Worm (Caenorhabditis elegans): Measurements from ENCODE around the gene T08A11.1.

DNA sequence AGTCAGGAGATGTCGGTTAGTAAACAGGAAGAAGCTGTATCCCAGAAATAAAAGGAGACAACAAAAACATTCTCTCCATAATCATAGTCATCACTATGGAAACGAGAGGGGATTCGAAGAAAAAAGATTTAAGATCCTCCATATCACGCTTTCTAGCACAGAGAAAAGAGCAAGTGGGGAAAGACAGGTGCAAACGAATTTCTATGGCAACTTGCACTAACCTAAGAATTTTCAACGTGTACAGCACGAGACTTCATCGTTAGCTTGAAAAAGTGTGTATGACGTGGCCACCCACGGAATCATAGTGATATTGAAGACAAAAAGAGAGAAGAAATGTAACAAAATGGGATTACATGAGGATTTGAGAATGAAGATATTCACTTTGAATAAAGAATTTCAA is 42.1 kb downstream of the T08A11.1 start:
- no peak for TF ChIP-seq nfya-1 (tag; optimal IDR thresholded peaks at IDR 0.05; ENCODE audit: insufficient read depth)
- no peak for TF ChIP-seq nhr-25 (tag; optimal IDR thresholded peaks at IDR 0.05)
- no peak for TF ChIP-seq nhr-11 (tag; optimal IDR thresholded peaks at IDR 0.05)
- TF ChIP-seq nhr-67 (tag; optimal IDR thresholded peaks at IDR 0.05): no peak
- no peak for TF ChIP-seq pqm-1 (tag; optimal IDR thresholded peaks at IDR 0.05)
- no peak for TF ChIP-seq tbx-2 (tag; optimal IDR thresholded peaks at IDR 0.05)
- TF ChIP-seq nhr-76 (tag; optimal IDR thresholded peaks at IDR 0.05): no peak
- no peak for TF ChIP-seq ama-1 (optimal IDR thresholded peaks at IDR 0.05)
- TF ChIP-seq mdl-1 (tag; optimal IDR thresholded peaks at IDR 0.05): no peak
- no peak for TF ChIP-seq nhr-28 (tag; optimal IDR thresholded peaks at IDR 0.05)
- no peak for TF ChIP-seq egl-27 (tag; optimal IDR thresholded peaks at IDR 0.05)

Data from whole organism, L3 larva.